Worm (Caenorhabditis elegans) whole organism, L2 larva: ENCODE results near the gene dnj-8.

Experiments used
- C34F6.9 ChIP-seq: fragments of 150-350 bp; optimal IDR thresholded peaks from 2 replicates; lab custom pipeline; 2014; ENCODE audit warnings: missing biosample characterization, missing genetic modification characterization
- F13H6.1 ChIP-seq: sonication (generic microtip); optimal IDR thresholded peaks from 2 replicates; lab custom pipeline; 2016; ENCODE audit warnings: missing genetic modification characterization, missing compliant biosample characterization
- Y55F3AM.14 ChIP-seq: fragments of 200-800 bp; sonication (Bioruptor generic); optimal IDR thresholded peaks from 2 replicates; lab custom pipeline; 2018; ENCODE audit warnings: mild to moderate bottlenecking, missing genetic modification characterization, missing compliant biosample characterization
- alr-1 ChIP-seq: fragments of 150-350 bp; optimal IDR thresholded peaks from 2 replicates; lab custom pipeline; 2014; ENCODE audit warnings: missing biosample characterization, missing genetic modification characterization
- ama-1 ChIP-seq: fragments of 150-350 bp; optimal IDR thresholded peaks from 2 replicates; lab custom pipeline; 2018; ENCODE audit warnings: inconsistent platforms
- blmp-1 ChIP-seq: sonication (generic microtip); optimal IDR thresholded peaks from 2 replicates; lab custom pipeline; 2017; ENCODE audit warnings: missing genetic modification characterization, mild to moderate bottlenecking, missing compliant biosample characterization, antibody characterized with exemption, moderate library complexity; ENCODE audit not compliant: insufficient read depth
- ceh-16 ChIP-seq: fragments of 150-350 bp; optimal IDR thresholded peaks from 2 replicates; lab custom pipeline; 2014; ENCODE audit warnings: missing biosample characterization, missing genetic modification characterization
- ceh-82 ChIP-seq: fragments of 150-350 bp; optimal IDR thresholded peaks from 2 replicates; lab custom pipeline; 2014; ENCODE audit warnings: missing biosample characterization, missing genetic modification characterization
- dmd-4 ChIP-seq: sonication (generic microtip); optimal IDR thresholded peaks from 2 replicates; lab custom pipeline; 2017; ENCODE audit warnings: missing biosample characterization, missing genetic modification characterization
- egl-27 ChIP-seq: sonication (generic microtip); optimal IDR thresholded peaks from 3 replicates; lab custom pipeline; 2017; ENCODE audit warnings: missing biosample characterization, missing genetic modification reagents, missing genetic modification characterization
- elt-1 ChIP-seq: fragments of 150-350 bp; optimal IDR thresholded peaks from 2 replicates; lab custom pipeline; 2014; ENCODE audit warnings: missing biosample characterization, missing genetic modification characterization
- elt-3 ChIP-seq: sonication (generic microtip); optimal IDR thresholded peaks from 2 replicates; lab custom pipeline; 2017; ENCODE audit warnings: missing biosample characterization, missing genetic modification characterization
- fos-1 ChIP-seq: fragments of 150-350 bp; optimal IDR thresholded peaks from 2 replicates; lab custom pipeline; 2014; ENCODE audit warnings: missing biosample characterization, missing genetic modification characterization
- gmeb-1 ChIP-seq: fragments of 150-350 bp; optimal IDR thresholded peaks from 2 replicates; lab custom pipeline; 2014; ENCODE audit warnings: missing biosample characterization, missing genetic modification characterization
- lin-11 ChIP-seq: fragments of 150-350 bp; sonication (generic microtip); optimal IDR thresholded peaks from 2 replicates; lab custom pipeline; 2014; ENCODE audit warnings: missing biosample characterization, missing genetic modification characterization, inconsistent platforms, mixed read lengths
- lin-13 ChIP-seq: fragments of 150-350 bp; optimal IDR thresholded peaks from 2 replicates; lab custom pipeline; 2014; ENCODE audit warnings: missing biosample characterization, missing genetic modification reagents, missing genetic modification characterization
- lin-39 ChIP-seq: fragments of 150-350 bp; optimal IDR thresholded peaks from 2 replicates; lab custom pipeline; 2014; ENCODE audit warnings: missing biosample characterization, missing genetic modification reagents, missing genetic modification characterization
- lsy-2 ChIP-seq, 2 experiments: fragments of 150-350 bp in 1 of 2; sonication (generic microtip) in 1 of 2; optimal IDR thresholded peaks; 2 replicates each; lab custom pipeline; 2014 to 2017; ENCODE audit warnings: missing biosample characterization in 2 of 2, missing genetic modification characterization in 2 of 2
- mab-5 ChIP-seq: fragments of 150-350 bp; optimal IDR thresholded peaks from 2 replicates; lab custom pipeline; 2014; ENCODE audit warnings: missing biosample characterization, missing genetic modification characterization
- nhr-129 ChIP-seq: fragments of 150-350 bp; optimal IDR thresholded peaks from 2 replicates; lab custom pipeline; 2014; ENCODE audit warnings: missing biosample characterization, missing genetic modification characterization
- nhr-21 ChIP-seq: fragments of 150-350 bp; optimal IDR thresholded peaks from 2 replicates; lab custom pipeline; 2014; ENCODE audit warnings: missing biosample characterization, missing genetic modification characterization
- nhr-23 ChIP-seq: fragments of 150-350 bp; optimal IDR thresholded peaks from 2 replicates; lab custom pipeline; 2014; ENCODE audit warnings: missing biosample characterization, missing genetic modification reagents, missing genetic modification characterization
- nhr-237 ChIP-seq: fragments of 150-350 bp; optimal IDR thresholded peaks from 2 replicates; lab custom pipeline; 2014; ENCODE audit warnings: missing biosample characterization, missing genetic modification characterization
- nhr-25 ChIP-seq: fragments of 150-350 bp; sonication (generic microtip); optimal IDR thresholded peaks from 3 replicates; lab custom pipeline; 2014; ENCODE audit warnings: missing biosample characterization, missing genetic modification characterization
- nhr-6 ChIP-seq: fragments of 150-350 bp; optimal IDR thresholded peaks from 2 replicates; lab custom pipeline; 2014; ENCODE audit warnings: missing biosample characterization, missing genetic modification characterization
- nhr-77 ChIP-seq: fragments of 150-350 bp; optimal IDR thresholded peaks from 2 replicates; lab custom pipeline; 2014; ENCODE audit warnings: missing biosample characterization, missing genetic modification characterization
- sem-4 ChIP-seq: fragments of 150-350 bp; optimal IDR thresholded peaks from 2 replicates; lab custom pipeline; 2014; ENCODE audit warnings: missing biosample characterization, missing genetic modification reagents, missing genetic modification characterization
- sma-3 ChIP-seq: sonication (generic microtip); optimal IDR thresholded peaks from 2 replicates; lab custom pipeline; 2016; ENCODE audit warnings: missing genetic modification reagents, missing genetic modification characterization, missing compliant biosample characterization
- sma-9 ChIP-seq, 2 experiments: fragments of 150-350 bp in 1 of 2; sonication (generic microtip) in 1 of 2; optimal IDR thresholded peaks; 2 replicates each; lab custom pipeline; 2014 to 2016; ENCODE audit warnings: missing genetic modification characterization in 2 of 2, mild to moderate bottlenecking in 1 of 2, missing biosample characterization in 1 of 2, missing compliant biosample characterization in 1 of 2, missing genetic modification reagents in 1 of 2, moderate library complexity in 1 of 2
- unc-55 ChIP-seq: fragments of 150-350 bp; sonication (generic microtip); optimal IDR thresholded peaks from 3 replicates; lab custom pipeline; 2014; ENCODE audit warnings: missing biosample characterization, missing genetic modification reagents, missing genetic modification characterization
- unc-62 ChIP-seq: fragments of 150-350 bp; optimal IDR thresholded peaks from 2 replicates; lab custom pipeline; 2014; ENCODE audit warnings: missing biosample characterization, missing genetic modification reagents, missing genetic modification characterization
- zag-1 ChIP-seq: fragments of 150-350 bp; optimal IDR thresholded peaks from 2 replicates; lab custom pipeline; 2014; ENCODE audit warnings: missing biosample characterization, missing genetic modification characterization
- ztf-1 ChIP-seq: fragments of 200-800 bp; sonication (Bioruptor generic); conservative IDR thresholded peaks from 2 replicates; pipeline ENCODE4 v1.3.6; 2022; ENCODE audit warnings: missing genetic modification characterization, missing compliant biosample characterization
- ztf-11 ChIP-seq: sonication (generic microtip); optimal IDR thresholded peaks from 2 replicates; lab custom pipeline; 2017; ENCODE audit warnings: missing biosample characterization, missing genetic modification characterization
- ztf-4 ChIP-seq: fragments of 150-350 bp; optimal IDR thresholded peaks from 2 replicates; lab custom pipeline; 2014; ENCODE audit warnings: missing biosample characterization, missing genetic modification characterization

The dnj-8 gene

DNA sequence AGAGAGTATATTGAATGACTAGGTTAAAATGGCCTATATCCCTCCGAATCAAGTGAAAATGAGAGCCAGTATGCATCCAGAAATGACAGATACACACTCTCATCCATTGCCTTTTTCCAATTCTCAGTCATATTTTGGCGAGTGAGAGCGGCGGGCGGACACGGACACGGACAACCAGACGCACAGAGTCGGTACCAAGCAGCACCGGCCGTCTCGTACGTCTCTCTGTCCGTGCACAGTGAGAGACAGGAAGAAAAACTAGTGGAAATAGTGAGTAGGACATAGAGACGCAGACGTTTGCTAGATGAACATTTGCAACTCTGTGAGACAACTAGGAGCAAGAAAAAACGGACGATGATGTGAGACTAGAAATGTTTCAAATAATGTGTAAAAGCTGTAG lies 34.6 kb downstream of the dnj-8 start:
- TF ChIP-seq unc-55 (GFP tag; lab: Kevin White, UChicago) = peak; percentile 63
- peak; percentile 39 for TF ChIP-seq fos-1
- no peak for TF ChIP-seq unc-62 (GFP tag; lab: Kevin White, UChicago)
- no peak for TF ChIP-seq lin-39 (tag; lab: Kevin White, UChicago)
- no peak for TF ChIP-seq lin-13
- TF ChIP-seq ceh-82 = no peak
- peak; percentile 43 for TF ChIP-seq zag-1 (tag; lab: Kevin White, UChicago)
- TF ChIP-seq F13H6.1 (tag; lab: Kevin White, UChicago) = peak; percentile 11
- peak in 1 of 2 experiments; percentile 59 for TF ChIP-seq lsy-2 (tag; optimal IDR thresholded peaks at IDR 0.05; lab: Kevin White, UChicago)
- peak; percentile 57 for TF ChIP-seq nhr-129 (tag; lab: Kevin White, UChicago)
- TF ChIP-seq C34F6.9 (tag; lab: Kevin White, UChicago) = peak; percentile 56

ce11 chrII:6562203-6562867 lies 35.5 kb downstream of the dnj-8 start:
- peak; percentile 35 for TF ChIP-seq Y55F3AM.14 (GFP tag; lab: Kevin White, UChicago)
- TF ChIP-seq nhr-25 = peak; percentile 72
- peak in 1 of 2 experiments; percentile 9 for TF ChIP-seq lsy-2 (tag; optimal IDR thresholded peaks at IDR 0.05; lab: Kevin White, UChicago)
- TF ChIP-seq F13H6.1 (tag; lab: Kevin White, UChicago) = peak; percentile 9
- no peak for TF ChIP-seq lin-39 (tag; lab: Kevin White, UChicago)
- TF ChIP-seq fos-1 = peak; percentile 29
- peak; percentile 94 for TF ChIP-seq blmp-1
- no peak for TF ChIP-seq sem-4 (tag; lab: Kevin White, UChicago)
- peak; percentile 17 for TF ChIP-seq nhr-6 (tag; lab: Kevin White, UChicago)
- no peak for TF ChIP-seq C34F6.9 (tag; lab: Kevin White, UChicago)
- TF ChIP-seq sma-3 (GFP tag; lab: Kevin White, UChicago) = peak; percentile 56
- peak; percentile 24 for TF ChIP-seq sma-9 (GFP tag; optimal IDR thresholded peaks at IDR 0.05; lab: Kevin White, UChicago)
- TF ChIP-seq sma-9 (tag; optimal IDR thresholded peaks at IDR 0.05; lab: Kevin White, UChicago) = no peak
- TF ChIP-seq, all 48 proteins: peak for 9

- no peak for TF ChIP-seq blmp-1
- no peak for TF ChIP-seq lin-11 (tag; lab: Kevin White, UChicago)
- peak; percentile 60 for TF ChIP-seq ama-1 (lab: Kevin White, UChicago)
- TF ChIP-seq unc-55 (GFP tag; lab: Kevin White, UChicago) = no peak
- no peak for TF ChIP-seq gmeb-1 (tag; lab: Kevin White, UChicago)
- peak in 1 of 2 experiments; percentile 9 for TF ChIP-seq lsy-2 (tag; optimal IDR thresholded peaks at IDR 0.05; lab: Kevin White, UChicago)
- TF ChIP-seq ceh-16 (tag; lab: Kevin White, UChicago) = no peak
- peak; percentile 74 for TF ChIP-seq nhr-129 (tag; lab: Kevin White, UChicago)
- TF ChIP-seq alr-1 (tag; lab: Kevin White, UChicago) = no peak
Observed at ce11 chrII:6561300-6561699, 36.6 kb downstream of the dnj-8 start, which contains the start of gene F18C5.10. Gene F18C5.10 (minus strand): TSS chrII:6561444.

- TF ChIP-seq nhr-237 (tag; lab: Kevin White, UChicago) = no peak
- TF ChIP-seq ztf-4 (tag; lab: Kevin White, UChicago) = no peak
- no peak for TF ChIP-seq Y55F3AM.14 (GFP tag; lab: Kevin White, UChicago)
- TF ChIP-seq ama-1 (lab: Kevin White, UChicago) = peak; percentile 51
- TF ChIP-seq C34F6.9 (tag; lab: Kevin White, UChicago) = no peak
- TF ChIP-seq nhr-129 (tag; lab: Kevin White, UChicago) = peak; percentile 27
Observed at ce11 chrII:6560291-6560690, 37.6 kb downstream of the dnj-8 start.

- TF ChIP-seq ztf-4 (tag; lab: Kevin White, UChicago) = no peak
- TF ChIP-seq lin-11 (tag; lab: Kevin White, UChicago) = no peak
- no peak for TF ChIP-seq egl-27 (tag; lab: Kevin White, UChicago)
- no peak for TF ChIP-seq ztf-11 (tag; lab: Kevin White, UChicago)
- TF ChIP-seq nhr-77 = no peak
- TF ChIP-seq nhr-23 (tag; lab: Kevin White, UChicago) = no peak
- no peak for TF ChIP-seq ama-1 (lab: Kevin White, UChicago)
- no peak for TF ChIP-seq ztf-1 (GFP tag; lab: Robert Waterston, UW)
- TF ChIP-seq lin-13 = no peak
- TF ChIP-seq dmd-4 (tag; lab: Kevin White, UChicago) = no peak
- TF ChIP-seq F13H6.1 (tag; lab: Kevin White, UChicago) = no peak
- TF ChIP-seq unc-62 (GFP tag; lab: Kevin White, UChicago) = no peak
- no peak for TF ChIP-seq elt-3 (tag; lab: Kevin White, UChicago)
- no peak for TF ChIP-seq mab-5
- TF ChIP-seq elt-1 = no peak
- TF ChIP-seq nhr-21 (tag; lab: Kevin White, UChicago) = no peak
- no peak for TF ChIP-seq nhr-6 (tag; lab: Kevin White, UChicago)
Observed at ce11 chrII:6558887-6559286, 39.0 kb downstream of the dnj-8 start.
